Worm (Caenorhabditis elegans) whole organism, late embryonic: Measurements from ENCODE around the gene dolk-1.

Experiments used
- C08G9.2 ChIP-seq: sonication (generic microtip); optimal IDR thresholded peaks from 2 replicates; lab custom pipeline; 2016; ENCODE audit warnings: mild to moderate bottlenecking, missing genetic modification characterization, moderate library complexity, missing compliant biosample characterization
- C38D4.7 ChIP-seq: fragments of 200-800 bp; sonication (Bioruptor generic); optimal IDR thresholded peaks from 2 replicates; lab custom pipeline; 2018; ENCODE audit warnings: mild to moderate bottlenecking, missing genetic modification characterization, moderate library complexity, missing compliant biosample characterization
- K02D7.2 ChIP-seq: sonication (generic microtip); optimal IDR thresholded peaks from 2 replicates; lab custom pipeline; 2017; ENCODE audit warnings: mild to moderate bottlenecking, missing genetic modification characterization, missing compliant biosample characterization
- T23F11.4 ChIP-seq: fragments of 200-800 bp; sonication (Bioruptor generic); optimal IDR thresholded peaks from 2 replicates; lab custom pipeline; 2018; ENCODE audit warnings: mild to moderate bottlenecking, missing genetic modification characterization, missing compliant biosample characterization
- ama-1 ChIP-seq: fragments of 150-350 bp; optimal IDR thresholded peaks from 2 replicates; lab custom pipeline; 2014
- ceh-18 ChIP-seq: sonication (generic microtip); optimal IDR thresholded peaks from 2 replicates; lab custom pipeline; 2016; ENCODE audit warnings: missing genetic modification characterization, missing compliant biosample characterization
- ceh-19 ChIP-seq: fragments of 200-800 bp; sonication (Bioruptor generic); optimal IDR thresholded peaks from 2 replicates; lab custom pipeline; 2018; ENCODE audit warnings: mild to moderate bottlenecking, missing genetic modification characterization, missing compliant biosample characterization
- ceh-2 ChIP-seq: sonication (generic microtip); optimal IDR thresholded peaks from 2 replicates; lab custom pipeline; 2016; ENCODE audit warnings: missing genotype, missing genetic modification characterization, missing compliant biosample characterization
- ceh-22 ChIP-seq: sonication (generic microtip); optimal IDR thresholded peaks from 2 replicates; lab custom pipeline; 2017; ENCODE audit warnings: missing biosample characterization, missing genetic modification characterization
- ceh-24 ChIP-seq: sonication (generic microtip); optimal IDR thresholded peaks from 2 replicates; lab custom pipeline; 2016; ENCODE audit warnings: mild to moderate bottlenecking, missing genetic modification characterization, missing compliant biosample characterization
- ceh-31 ChIP-seq: sonication (generic microtip); optimal IDR thresholded peaks from 2 replicates; lab custom pipeline; 2016; ENCODE audit warnings: missing genetic modification characterization, missing compliant biosample characterization
- ceh-34 ChIP-seq: sonication (generic microtip); optimal IDR thresholded peaks from 2 replicates; lab custom pipeline; 2016; ENCODE audit warnings: mild to moderate bottlenecking, missing genetic modification characterization, missing compliant biosample characterization
- ceh-48 ChIP-seq: sonication (generic microtip); optimal IDR thresholded peaks from 2 replicates; lab custom pipeline; 2016; ENCODE audit warnings: missing genetic modification characterization, inconsistent platforms, missing compliant biosample characterization
- dmd-4 ChIP-seq: sonication (generic microtip); optimal IDR thresholded peaks from 2 replicates; lab custom pipeline; 2016; ENCODE audit warnings: borderline replicate concordance, missing genetic modification characterization, missing compliant biosample characterization
- elt-2 ChIP-seq: sonication (generic microtip); optimal IDR thresholded peaks from 2 replicates; lab custom pipeline; 2016; ENCODE audit warnings: missing genetic modification reagents, missing genetic modification characterization, missing compliant biosample characterization
- elt-4 ChIP-seq: sonication (generic microtip); optimal IDR thresholded peaks from 2 replicates; lab custom pipeline; 2016; ENCODE audit warnings: missing genetic modification characterization, missing compliant biosample characterization
- ets-4 ChIP-seq: sonication (generic microtip); optimal IDR thresholded peaks from 2 replicates; lab custom pipeline; 2016; ENCODE audit warnings: missing genetic modification characterization, missing compliant biosample characterization
- eyg-1 ChIP-seq: sonication (generic microtip); optimal IDR thresholded peaks from 2 replicates; lab custom pipeline; 2016; ENCODE audit warnings: missing genotype, missing genetic modification characterization, missing compliant biosample characterization
- fkh-10 ChIP-seq: fragments of 150-350 bp; optimal IDR thresholded peaks from 2 replicates; lab custom pipeline; 2014; ENCODE audit warnings: missing biosample characterization, missing genetic modification reagents, missing genetic modification characterization
- hlh-15 ChIP-seq: sonication (generic microtip); optimal IDR thresholded peaks from 2 replicates; lab custom pipeline; 2016; ENCODE audit warnings: missing genetic modification characterization, missing compliant biosample characterization
- hlh-8 ChIP-seq: sonication (generic microtip); optimal IDR thresholded peaks from 2 replicates; lab custom pipeline; 2016; ENCODE audit warnings: missing genotype, missing genetic modification characterization, missing compliant biosample characterization
- lin-11 ChIP-seq: fragments of 200-800 bp; sonication (Bioruptor generic); optimal IDR thresholded peaks from 2 replicates; lab custom pipeline; 2018; ENCODE audit warnings: mild to moderate bottlenecking, missing genetic modification characterization, missing compliant biosample characterization
- madf-2 ChIP-seq: sonication (generic microtip); optimal IDR thresholded peaks from 2 replicates; lab custom pipeline; 2017; ENCODE audit warnings: missing genetic modification characterization, missing compliant biosample characterization
- nfya-1 ChIP-seq: sonication (generic microtip); optimal IDR thresholded peaks from 2 replicates; lab custom pipeline; 2017; ENCODE audit warnings: missing genetic modification characterization, mild to moderate bottlenecking, missing compliant biosample characterization, antibody characterized with exemption, moderate library complexity
- nhr-232 ChIP-seq: sonication (generic microtip); optimal IDR thresholded peaks from 2 replicates; lab custom pipeline; 2016; ENCODE audit warnings: missing genetic modification characterization, missing compliant biosample characterization
- odd-2 ChIP-seq: sonication (generic microtip); optimal IDR thresholded peaks from 2 replicates; lab custom pipeline; 2017; ENCODE audit warnings: antibody characterized with exemption, mild to moderate bottlenecking, missing genetic modification characterization, missing compliant biosample characterization
- pat-9 ChIP-seq: fragments of 200-800 bp; sonication (Bioruptor generic); optimal IDR thresholded peaks from 2 replicates; lab custom pipeline; 2018; ENCODE audit warnings: mild to moderate bottlenecking, missing genetic modification characterization, moderate library complexity, missing compliant biosample characterization
- pha-4 ChIP-seq: fragments of 150-350 bp; optimal IDR thresholded peaks from 2 replicates; lab custom pipeline; 2018; ENCODE audit warnings: missing biosample characterization, missing genetic modification reagents, missing genetic modification characterization
- pqm-1 ChIP-seq: sonication (generic microtip); optimal IDR thresholded peaks from 2 replicates; lab custom pipeline; 2016; ENCODE audit warnings: missing genetic modification characterization, missing compliant biosample characterization
- ref-2 ChIP-seq: sonication (generic microtip); optimal IDR thresholded peaks from 2 replicates; lab custom pipeline; 2016; ENCODE audit warnings: missing genetic modification characterization, missing compliant biosample characterization
- rnt-1 ChIP-seq: sonication (generic microtip); optimal IDR thresholded peaks from 2 replicates; lab custom pipeline; 2016; ENCODE audit warnings: missing genetic modification characterization, missing compliant biosample characterization
- sox-4 ChIP-seq: sonication (generic microtip); optimal IDR thresholded peaks from 2 replicates; lab custom pipeline; 2017; ENCODE audit warnings: mild to moderate bottlenecking, missing genetic modification characterization, inconsistent platforms, missing compliant biosample characterization
- syd-9 ChIP-seq: sonication (generic microtip); optimal IDR thresholded peaks from 2 replicates; lab custom pipeline; 2016; ENCODE audit warnings: mild to moderate bottlenecking, missing genetic modification characterization, moderate library complexity, missing compliant biosample characterization
- tbx-2 ChIP-seq: sonication (generic microtip); optimal IDR thresholded peaks from 2 replicates; lab custom pipeline; 2016; ENCODE audit warnings: missing genetic modification characterization, missing compliant biosample characterization
- tbx-7 ChIP-seq: sonication (generic microtip); optimal IDR thresholded peaks from 2 replicates; lab custom pipeline; 2016; ENCODE audit warnings: missing genotype, missing genetic modification characterization, missing compliant biosample characterization
- ttx-3 ChIP-seq: sonication (generic microtip); optimal IDR thresholded peaks from 2 replicates; lab custom pipeline; 2016; ENCODE audit warnings: missing genetic modification reagents, missing genetic modification characterization, missing compliant biosample characterization
- unc-42 ChIP-seq: sonication (generic microtip); optimal IDR thresholded peaks from 2 replicates; lab custom pipeline; 2016; ENCODE audit warnings: missing genotype, missing genetic modification characterization, missing compliant biosample characterization
- unc-55 ChIP-seq: sonication (generic microtip); optimal IDR thresholded peaks from 2 replicates; lab custom pipeline; 2017; ENCODE audit warnings: missing biosample characterization, missing genetic modification reagents, missing genetic modification characterization
- zip-5 ChIP-seq: sonication (generic microtip); optimal IDR thresholded peaks from 2 replicates; lab custom pipeline; 2016; ENCODE audit warnings: missing genetic modification characterization, missing compliant biosample characterization
- ztf-16 ChIP-seq: sonication (generic microtip); optimal IDR thresholded peaks from 2 replicates; lab custom pipeline; 2017; ENCODE audit warnings: missing genetic modification characterization, missing compliant biosample characterization

dolk-1 gene

DNA sequence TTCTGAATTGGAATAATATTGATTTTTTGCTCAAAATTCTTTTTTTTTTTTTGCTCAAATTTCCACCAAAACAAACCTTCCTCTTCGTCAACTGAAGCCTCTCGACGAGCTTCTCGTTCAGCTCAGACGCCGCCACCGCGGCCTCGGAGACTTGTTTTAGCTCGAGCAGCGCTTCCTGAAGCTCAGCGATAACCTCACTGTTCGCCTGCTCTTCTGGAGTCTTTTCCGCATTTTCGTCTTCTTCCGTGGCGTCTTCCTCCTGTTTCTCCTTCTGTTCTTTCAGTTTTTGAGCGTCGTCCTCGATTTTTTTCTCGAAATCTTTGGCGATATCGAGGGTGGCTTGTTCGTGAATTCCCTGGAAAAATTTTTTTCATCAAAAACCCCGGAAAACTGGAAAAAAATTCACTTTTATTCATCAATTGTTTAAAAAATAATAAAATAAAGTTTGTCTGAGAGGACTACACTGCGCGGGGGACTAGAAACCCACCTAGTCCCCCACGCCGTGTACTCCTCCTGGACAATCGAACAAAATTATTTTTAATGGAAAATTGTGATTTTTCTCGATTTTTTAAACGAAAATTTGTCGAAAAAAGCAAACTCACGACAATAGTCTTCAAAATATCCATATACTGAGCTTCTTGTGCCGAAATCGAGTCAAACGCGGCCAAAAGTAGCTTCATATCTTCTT, 12.8 kb upstream of the dolk-1 start (continued):
- TF ChIP-seq zip-5 (tag; lab: Kevin White, UChicago) (peak; percentile 73), eyg-1 (tag; lab: Kevin White, UChicago) (peak; percentile 70), syd-9 (tag; lab: Kevin White, UChicago) (peak; percentile 15), ref-2 (tag; lab: Kevin White, UChicago) (peak; percentile 79), hlh-8 (tag; lab: Kevin White, UChicago) (peak; percentile 87), ceh-18 (tag; lab: Kevin White, UChicago) (peak; percentile 6), hlh-15 (tag; lab: Kevin White, UChicago) (peak; percentile 18)

DNA sequence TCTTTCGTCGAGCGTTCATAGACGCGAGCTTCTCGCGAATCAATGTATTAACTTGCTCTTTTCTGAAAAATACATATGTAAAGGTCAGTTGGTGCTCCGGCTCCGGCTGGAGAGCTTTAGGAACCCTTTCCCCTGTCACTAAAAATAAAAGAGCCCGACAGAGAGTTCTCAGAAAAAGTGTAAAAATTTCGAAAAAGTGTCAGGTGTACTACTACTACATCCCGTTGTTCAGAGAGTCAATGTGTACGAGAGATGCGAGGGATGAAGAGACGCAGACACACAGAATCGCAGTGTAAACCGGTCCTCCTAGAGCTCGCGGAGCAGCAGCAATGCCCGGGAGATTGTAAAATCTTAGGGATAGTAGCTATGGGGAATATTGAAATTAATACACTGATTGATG, 9.2 kb upstream of the dolk-1 start:
- TF ChIP-seq unc-42 (no peak), nfya-1 (peak; percentile 64), ama-1 (no peak), ceh-48 (no peak), rnt-1 (tag; lab: Kevin White, UChicago) (peak; percentile 60), ztf-16 (tag; lab: Kevin White, UChicago) (no peak), elt-2 (tag; lab: Kevin White, UChicago) (no peak), ref-2 (tag; lab: Kevin White, UChicago) (no peak), tbx-7 (tag; lab: Kevin White, UChicago) (no peak), dmd-4 (tag; lab: Kevin White, UChicago) (no peak), lin-11 (tag; lab: Kevin White, UChicago) (no peak), fkh-10 (no peak), C08G9.2 (tag; lab: Kevin White, UChicago) (peak; percentile 5), syd-9 (tag; lab: Kevin White, UChicago) (no peak), K02D7.2 (tag; lab: Kevin White, UChicago) (no peak), madf-2 (tag; lab: Kevin White, UChicago) (no peak), ceh-22 (tag; lab: Kevin White, UChicago) (no peak), pha-4 (tag; lab: Kevin White, UChicago) (no peak), elt-4 (tag; lab: Kevin White, UChicago) (no peak), T23F11.4 (no peak), odd-2 (tag; lab: Kevin White, UChicago) (no peak), pqm-1 (tag; lab: Kevin White, UChicago) (no peak), ceh-19 (GFP tag; lab: Kevin White, UChicago) (no peak), ceh-34 (tag; lab: Kevin White, UChicago) (peak; percentile 58), nhr-232 (tag; lab: Kevin White, UChicago) (no peak), ceh-2 (tag; lab: Kevin White, UChicago) (no peak), C38D4.7 (no peak), unc-55 (GFP tag; lab: Kevin White, UChicago) (peak; percentile 83), ttx-3 (no peak), ceh-18 (tag; lab: Kevin White, UChicago) (peak; percentile 79), pat-9 (tag; lab: Kevin White, UChicago) (peak; percentile 53), tbx-2 (tag; lab: Kevin White, UChicago) (peak; percentile 34), sox-4 (tag; lab: Kevin White, UChicago) (no peak), ets-4 (tag; lab: Kevin White, UChicago) (no peak), ceh-31 (tag; lab: Kevin White, UChicago) (peak; percentile 34)

ce11 chrIII:11938525-11938924, 5.1 kb upstream of the dolk-1 start:
- no peak for TF ChIP-seq hlh-15 (tag; lab: Kevin White, UChicago)
- TF ChIP-seq ceh-24 (tag; lab: Kevin White, UChicago) = no peak
- TF ChIP-seq madf-2 (tag; lab: Kevin White, UChicago) = no peak
